Fruit fly (Drosophila melanogaster) whole organism, embryonic: ENCODE data around the gene CG17124.

Source experiments
- Antp ChIP-seq: fragments of 200-800 bp; sonication (Bioruptor generic); optimal IDR thresholded peaks from 3 replicates; lab custom pipeline; 2016; ENCODE audit warnings: missing biosample characterization, missing genetic modification characterization
- Atf6 ChIP-seq: fragments of 200-800 bp; sonication (Bioruptor generic); IDR thresholded peaks from 2 replicates; pipeline ENCODE4 v1.3.6; 2022; ENCODE audit warnings: missing biosample characterization, missing genetic modification characterization
- Bgb ChIP-seq: fragments of 200-800 bp; sonication (Bioruptor generic); IDR thresholded peaks from 2 replicates; pipeline ENCODE4 v1.3.6; 2022; ENCODE audit warnings: missing biosample characterization, missing genetic modification characterization; ENCODE audit not compliant: partially characterized antibody
- CG12155 ChIP-seq: fragments of 200-800 bp; sonication (Bioruptor generic); optimal IDR thresholded peaks from 3 replicates; lab custom pipeline; 2016; ENCODE audit warnings: missing biosample characterization, missing genetic modification characterization
- CG1529 ChIP-seq: fragments of 200-800 bp; sonication (Bioruptor generic); optimal IDR thresholded peaks from 3 replicates; lab custom pipeline; 2018; ENCODE audit warnings: missing biosample characterization, missing genetic modification characterization
- CG15479 ChIP-seq: fragments of 200-800 bp; sonication (Bioruptor generic); optimal IDR thresholded peaks from 3 replicates; lab custom pipeline; 2019; ENCODE audit warnings: missing biosample characterization, mild to moderate bottlenecking, missing genetic modification characterization, moderate library complexity
- CG17359 ChIP-seq: fragments of 200-800 bp; sonication (Bioruptor generic); optimal IDR thresholded peaks from 3 replicates; lab custom pipeline; 2018; ENCODE audit warnings: missing biosample characterization, mild to moderate bottlenecking, missing genetic modification characterization, moderate library complexity
- CG17568 ChIP-seq: fragments of 200-800 bp; sonication (Bioruptor generic); optimal IDR thresholded peaks from 2 replicates; lab custom pipeline; 2018; ENCODE audit warnings: missing biosample characterization, mild to moderate bottlenecking, missing genetic modification characterization, moderate library complexity
- CG18599 ChIP-seq: fragments of 200-800 bp; sonication (Bioruptor generic); optimal IDR thresholded peaks from 3 replicates; lab custom pipeline; 2017; ENCODE audit warnings: missing biosample characterization, missing genetic modification characterization, mild to moderate bottlenecking, moderate library complexity, missing genetic modification reagents
- CG2712 ChIP-seq: fragments of 200-800 bp; optimal IDR thresholded peaks from 3 replicates; lab custom pipeline; 2019; ENCODE audit warnings: missing biosample characterization, mild to moderate bottlenecking, missing genetic modification characterization, moderate library complexity
- CG31441 ChIP-seq: fragments of 200-800 bp; sonication (Bioruptor generic); IDR thresholded peaks from 2 replicates; pipeline ENCODE4 v1.3.6; 2022; ENCODE audit warnings: missing biosample characterization, missing genetic modification characterization
- CG32532 ChIP-seq: fragments of 200-800 bp; sonication (Bioruptor generic); IDR thresholded peaks from 2 replicates; pipeline ENCODE4 v1.3.6; 2022; ENCODE audit warnings: missing biosample characterization, missing genetic modification characterization
- CG3838 ChIP-seq: fragments of 200-800 bp; sonication (Bioruptor generic); optimal IDR thresholded peaks from 3 replicates; lab custom pipeline; 2016; ENCODE audit warnings: missing biosample characterization, missing genetic modification characterization
- CG6683 ChIP-seq: fragments of 200-800 bp; sonication (Bioruptor generic); optimal IDR thresholded peaks from 2 replicates; lab custom pipeline; 2017; ENCODE audit warnings: missing biosample characterization, mild to moderate bottlenecking, missing genetic modification characterization, missing genetic modification reagents
- CG7963 ChIP-seq: fragments of 200-800 bp; sonication (Bioruptor generic); IDR thresholded peaks from 3 replicates; pipeline ENCODE4 v1.3.6; 2022; ENCODE audit warnings: missing biosample characterization, missing genetic modification characterization; ENCODE audit not compliant: partially characterized antibody
- CG8290 ChIP-seq, 3 experiments: fragments of 200-800 bp; sonication (Bioruptor generic); optimal IDR thresholded peaks; 2 replicates each; lab custom pipeline; 2016 to 2019; ENCODE audit warnings: missing biosample characterization in 3 of 3, missing genetic modification characterization in 3 of 3, mild to moderate bottlenecking in 2 of 3, moderate library complexity in 1 of 3
- CG8924 ChIP-seq: fragments of 200-800 bp; optimal IDR thresholded peaks from 3 replicates; lab custom pipeline; 2019; ENCODE audit warnings: missing biosample characterization, mild to moderate bottlenecking, missing genetic modification characterization, moderate library complexity
- CoRest ChIP-seq: fragments of 200-800 bp; sonication (Bioruptor generic); optimal IDR thresholded peaks from 3 replicates; lab custom pipeline; 2018; ENCODE audit warnings: missing biosample characterization, mild to moderate bottlenecking, missing genetic modification characterization, moderate library complexity
- Dek ChIP-seq: fragments of 200-800 bp; sonication (Bioruptor generic); optimal IDR thresholded peaks from 3 replicates; lab custom pipeline; 2019; ENCODE audit warnings: missing biosample characterization, mild to moderate bottlenecking, missing genetic modification characterization, moderate library complexity
- Doc3 ChIP-seq: fragments of 200-800 bp; sonication (Bioruptor generic); IDR thresholded peaks from 3 replicates; pipeline ENCODE4 v1.3.6; 2022; ENCODE audit warnings: missing biosample characterization, missing genetic modification characterization; ENCODE audit not compliant: partially characterized antibody
- Dp ChIP-seq: fragments of 200-800 bp; sonication (Bioruptor generic); optimal IDR thresholded peaks from 2 replicates; lab custom pipeline; 2018; ENCODE audit warnings: missing biosample characterization, mild to moderate bottlenecking, missing genetic modification characterization, moderate library complexity
- Drgx ChIP-seq: fragments of 200-800 bp; sonication (Bioruptor generic); IDR thresholded peaks from 2 replicates; pipeline ENCODE4 v1.3.6; 2022; ENCODE audit warnings: missing biosample characterization, missing genetic modification characterization
- HHEX ChIP-seq: fragments of 200-800 bp; sonication (Bioruptor generic); optimal IDR thresholded peaks from 3 replicates; lab custom pipeline; 2017; ENCODE audit warnings: missing biosample characterization, mild to moderate bottlenecking, missing genetic modification characterization, missing genetic modification reagents
- HLH54F ChIP-seq: fragments of 200-800 bp; sonication (Bioruptor generic); optimal IDR thresholded peaks from 3 replicates; lab custom pipeline; 2016; ENCODE audit warnings: missing biosample characterization, missing genetic modification characterization
- MBD-R2 ChIP-seq: fragments of 200-800 bp; sonication (Bioruptor generic); IDR thresholded peaks from 2 replicates; pipeline ENCODE4 v1.3.6; 2022; ENCODE audit warnings: missing biosample characterization, missing genetic modification characterization
- Nf-YA ChIP-seq: fragments of 200-800 bp; sonication (Bioruptor generic); IDR thresholded peaks from 2 replicates; pipeline ENCODE4 v1.3.6; 2022; ENCODE audit warnings: missing biosample characterization, missing genetic modification characterization
- Sry-β ChIP-seq: fragments of 200-800 bp; sonication (Bioruptor generic); optimal IDR thresholded peaks from 2 replicates; lab custom pipeline; 2018; ENCODE audit warnings: missing biosample characterization, mild to moderate bottlenecking, missing genetic modification characterization, moderate library complexity
- Stat92E ChIP-seq, 3 experiments: fragments of >200 bp in 2 of 3; fragments of 200-800 bp in 1 of 3; sonication (Bioruptor generic) in 1 of 3; optimal IDR thresholded peaks; 2 replicates each; lab custom pipeline; 2017 to 2019; ENCODE audit warnings: missing biosample characterization in 3 of 3, missing genetic modification characterization in 3 of 3, mild to moderate bottlenecking in 1 of 3, moderate library complexity in 1 of 3
- Trl ChIP-seq, 3 experiments: fragments of >200 bp in 2 of 3; fragments of 200-800 bp in 1 of 3; sonication (Bioruptor generic) in 1 of 3; optimal IDR thresholded peaks; 2 replicates in 1 of 3; 3 replicates in 2 of 3; lab custom pipeline; 2016 to 2017; ENCODE audit warnings: missing biosample characterization in 1 of 3, missing genetic modification characterization in 1 of 3
- Usf ChIP-seq: fragments of 200-800 bp; sonication (Bioruptor generic); optimal IDR thresholded peaks from 2 replicates; lab custom pipeline; 2017; ENCODE audit warnings: missing genotype, missing biosample characterization, missing genetic modification characterization
- bigmax ChIP-seq: fragments of 200-800 bp; sonication (Bioruptor generic); optimal IDR thresholded peaks from 2 replicates; lab custom pipeline; 2018; ENCODE audit warnings: missing biosample characterization, mild to moderate bottlenecking, missing genetic modification characterization
- cg ChIP-seq: fragments of 200-800 bp; sonication (Bioruptor generic); optimal IDR thresholded peaks from 3 replicates; lab custom pipeline; 2019; ENCODE audit warnings: missing biosample characterization, mild to moderate bottlenecking, missing genetic modification characterization, moderate library complexity
- dysf ChIP-seq: fragments of 200-800 bp; sonication (Bioruptor generic); IDR thresholded peaks from 3 replicates; pipeline ENCODE4 v1.3.6; 2022; ENCODE audit warnings: missing biosample characterization, missing genetic modification characterization
- ems ChIP-seq: fragments of 200-800 bp; sonication (Bioruptor generic); optimal IDR thresholded peaks from 3 replicates; lab custom pipeline; 2016; ENCODE audit warnings: missing biosample characterization, missing genetic modification characterization
- hbn ChIP-seq: fragments of 200-800 bp; sonication (Bioruptor generic); IDR thresholded peaks from 2 replicates; pipeline ENCODE4 v1.3.6; 2022; ENCODE audit warnings: missing biosample characterization, missing genetic modification characterization; ENCODE audit not compliant: partially characterized antibody
- her ChIP-seq: fragments of 200-800 bp; sonication (Bioruptor generic); optimal IDR thresholded peaks from 2 replicates; lab custom pipeline; 2016; ENCODE audit warnings: missing biosample characterization, missing genetic modification characterization
- lab ChIP-seq: fragments of 200-800 bp; sonication (Bioruptor generic); optimal IDR thresholded peaks from 3 replicates; lab custom pipeline; 2017; ENCODE audit warnings: missing biosample characterization, missing genetic modification characterization, mild to moderate bottlenecking, moderate library complexity, missing genetic modification reagents
- nerfin-1 ChIP-seq: fragments of 200-800 bp; sonication (Bioruptor generic); optimal IDR thresholded peaks from 3 replicates; lab custom pipeline; 2019; ENCODE audit warnings: missing biosample characterization, mild to moderate bottlenecking, missing genetic modification characterization, moderate library complexity
- org-1 ChIP-seq: fragments of 200-800 bp; sonication (Bioruptor generic); optimal IDR thresholded peaks from 2 replicates; lab custom pipeline; 2017; ENCODE audit warnings: missing biosample characterization, missing genetic modification characterization
- pb ChIP-seq: fragments of 200-800 bp; sonication (Bioruptor generic); optimal IDR thresholded peaks from 3 replicates; lab custom pipeline; 2016; ENCODE audit warnings: missing biosample characterization, missing genetic modification characterization
- pfk ChIP-seq: fragments of 200-800 bp; sonication (Bioruptor generic); optimal IDR thresholded peaks from 2 replicates; lab custom pipeline; 2018; ENCODE audit warnings: missing biosample characterization, mild to moderate bottlenecking, missing genetic modification characterization, moderate library complexity
- psq ChIP-seq: fragments of 200-800 bp; sonication (Bioruptor generic); optimal IDR thresholded peaks from 2 replicates; lab custom pipeline; 2017; ENCODE audit warnings: missing biosample characterization, missing genetic modification characterization
- so ChIP-seq: fragments of 200-800 bp; sonication (Bioruptor generic); IDR thresholded peaks from 3 replicates; pipeline ENCODE4 v1.3.6; 2022; ENCODE audit warnings: missing biosample characterization, missing genetic modification characterization
- sr ChIP-seq: fragments of 200-800 bp; sonication (Bioruptor generic); IDR thresholded peaks from 3 replicates; pipeline ENCODE4 v1.3.6; 2022; ENCODE audit warnings: missing biosample characterization, missing genetic modification characterization
- ssp ChIP-seq: fragments of 200-800 bp; sonication (Bioruptor generic); IDR thresholded peaks from 2 replicates; pipeline ENCODE4 v1.3.6; 2022; ENCODE audit warnings: missing biosample characterization, missing genetic modification characterization
- trh ChIP-seq: fragments of 200-800 bp; sonication (Bioruptor generic); optimal IDR thresholded peaks from 2 replicates; lab custom pipeline; 2016; ENCODE audit warnings: missing biosample characterization, missing genetic modification characterization
- unc-4 ChIP-seq: fragments of 200-800 bp; sonication (Bioruptor generic); IDR thresholded peaks from 2 replicates; pipeline ENCODE4 v1.3.6; 2022; ENCODE audit warnings: missing biosample characterization, missing genetic modification characterization; ENCODE audit not compliant: partially characterized antibody
- wdn ChIP-seq: fragments of 200-800 bp; sonication (Bioruptor generic); IDR thresholded peaks from 2 replicates; pipeline ENCODE4 v1.3.6; 2022; ENCODE audit warnings: missing biosample characterization, missing genetic modification characterization
- zen2 ChIP-seq: fragments of 200-800 bp; sonication (Bioruptor generic); IDR thresholded peaks from 3 replicates; pipeline ENCODE4 v1.3.6; 2022; ENCODE audit warnings: missing biosample characterization, missing genetic modification characterization; ENCODE audit not compliant: partially characterized antibody

Gene CG17124

DNA sequence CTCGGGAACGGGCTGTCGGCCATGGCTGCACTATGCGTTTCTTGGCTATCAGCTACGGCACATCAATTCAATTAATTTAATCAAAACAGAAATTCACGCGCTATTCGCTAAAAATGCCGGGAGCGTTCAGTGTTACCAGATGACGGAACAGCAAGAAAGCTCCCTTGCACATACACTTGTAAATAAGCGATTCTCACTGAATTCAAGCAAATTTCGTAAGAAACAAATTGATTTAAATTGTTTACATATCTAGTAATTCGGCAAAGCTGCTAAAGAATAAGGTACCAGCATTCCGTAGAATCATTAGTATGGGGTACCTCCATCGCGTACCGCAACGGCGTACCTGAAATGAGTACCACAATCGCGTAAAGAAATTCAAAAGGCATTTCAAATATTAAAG, 20.2 kb downstream of the CG17124 start, which contains the start of gene Nup107 (continued):
- TF ChIP-seq trh (no peak), CG7963 (GFP tag; lab: Robert Waterston, UW) (no peak), Stat92E (GFP tag; optimal IDR thresholded peaks at IDR 0.05; lab: Kevin White, UChicago) (no peak), CG2712 (tag; lab: Kevin White, UChicago) (peak; percentile 44), Doc3 (no peak), sr (GFP tag; lab: Robert Waterston, UW) (no peak), Trl (optimal IDR thresholded peaks at IDR 0.05; lab: Kevin White, UChicago) (no peak), Trl (GFP tag; optimal IDR thresholded peaks at IDR 0.05; lab: Kevin White, UChicago) (peak; percentile 26), Sry-β (no peak), CG6683 (GFP tag; lab: Kevin White, UChicago) (no peak), her (GFP tag; lab: Kevin White, UChicago) (peak; percentile 8), CG1529 (GFP tag; lab: Kevin White, UChicago) (no peak), pfk (GFP tag; lab: Kevin White, UChicago) (no peak), CG31441 (GFP tag; lab: Robert Waterston, UW) (no peak), CG17359 (no peak), org-1 (no peak), CG15479 (GFP tag; lab: Kevin White, UChicago) (no peak), CG12155 (GFP tag; lab: Kevin White, UChicago) (peak; percentile 60), Dp (peak; percentile 61), wdn (GFP tag; lab: Robert Waterston, UW) (no peak), lab (GFP tag; lab: Kevin White, UChicago) (no peak), Dek (tag; lab: Kevin White, UChicago) (no peak), dysf (no peak), so (GFP tag; lab: Robert Waterston, UW) (no peak), cg (GFP tag; lab: Kevin White, UChicago) (no peak), ssp (peak; percentile 96), CG18599 (no peak), zen2 (no peak), HHEX (GFP tag; lab: Kevin White, UChicago) (no peak), Antp (GFP tag; lab: Kevin White, UChicago) (peak; percentile 22), CoRest (tag; lab: Kevin White, UChicago) (peak; percentile 30), Nf-YA (GFP tag; lab: Robert Waterston, UW) (no peak), Drgx (GFP tag; lab: Robert Waterston, UW) (no peak), CG32532 (0 out of 2 replicates have a peak, but pooled peaks have one; percentile 14), Atf6 (no peak), CG17568 (GFP tag; lab: Kevin White, UChicago) (no peak), bigmax (GFP tag; lab: Kevin White, UChicago) (no peak), pb (GFP tag; lab: Kevin White, UChicago) (no peak), HLH54F (GFP tag; lab: Kevin White, UChicago) (no peak), CG3838 (GFP tag; lab: Kevin White, UChicago) (no peak), CG8924 (tag; lab: Kevin White, UChicago) (no peak), ems (GFP tag; lab: Kevin White, UChicago) (no peak), psq (GFP tag; lab: Kevin White, UChicago) (no peak), unc-4 (GFP tag; lab: Robert Waterston, UW) (0 out of 2 replicates have a peak, but pooled peaks have one; percentile 34), Usf (no peak), Bgb (GFP tag; lab: Robert Waterston, UW) (no peak), hbn (GFP tag; lab: Robert Waterston, UW) (no peak), MBD-R2 (GFP tag; lab: Robert Waterston, UW) (peak; percentile 85), CG8290 (GFP tag; optimal IDR thresholded peaks at IDR 0.05; lab: Kevin White, UChicago) (no peak), CG8290 (tag; optimal IDR thresholded peaks at IDR 0.05; lab: Kevin White, UChicago) (no peak), nerfin-1 (peak; percentile 18)
